Fruit fly (Drosophila melanogaster) whole organism: ENCODE measurements around the gene CG13793.

Experiments
- CG8478 ChIP-seq: fragments of >200 bp; optimal IDR thresholded peaks from 2 replicates; lab custom pipeline; 2018; ENCODE audit warnings: inconsistent platforms
- Dll ChIP-seq: fragments of >200 bp; optimal IDR thresholded peaks from 2 replicates; lab custom pipeline; 2017
- EcR ChIP-seq, 2 experiments: fragments of >200 bp; optimal IDR thresholded peaks; 2 replicates each; lab custom pipeline; 2017; ENCODE audit warnings: missing biosample characterization in 2 of 2, missing genetic modification characterization in 2 of 2, missing genetic modification reagents in 2 of 2
- pan ChIP-seq: fragments of >200 bp; optimal IDR thresholded peaks from 2 replicates; lab custom pipeline; 2017
- psq ChIP-seq: fragments of >200 bp; optimal IDR thresholded peaks from 2 replicates; lab custom pipeline; 2017
- usp ChIP-seq: fragments of >200 bp; optimal IDR thresholded peaks from 2 replicates; lab custom pipeline; 2017; ENCODE audit warnings: missing biosample characterization, missing genetic modification characterization, mixed read lengths

dm6 chr2L:7675028-7675749 lies 44.1 kb downstream of the CG13793 start, which contains the start of gene Slob:
- no peak for TF ChIP-seq psq (lab: Kevin White, UChicago)
- no peak for TF ChIP-seq pan (lab: Kevin White, UChicago)
- no peak for TF ChIP-seq EcR (GFP tag; optimal IDR thresholded peaks at IDR 0.05; lab: Kevin White, UChicago)
- no peak for TF ChIP-seq usp (GFP tag; lab: Kevin White, UChicago)
- no peak for TF ChIP-seq Dll (lab: Kevin White, UChicago)
- TF ChIP-seq CG8478 (lab: Kevin White, UChicago) = no peak
